Fruit fly (Drosophila melanogaster) whole organism, prepupa: Measurements from ENCODE around the gene HP4.

Experiments used
- CG6854 ChIP-seq: fragments of 200-800 bp; sonication (Bioruptor generic); optimal IDR thresholded peaks from 2 replicates; lab custom pipeline; 2017; ENCODE audit warnings: missing biosample characterization, mild to moderate bottlenecking, missing genetic modification characterization
- CG8319 ChIP-seq: fragments of 200-800 bp; sonication (Bioruptor generic); optimal IDR thresholded peaks from 3 replicates; lab custom pipeline; 2016; ENCODE audit warnings: missing biosample characterization, missing genetic modification characterization
- Smox ChIP-seq: fragments of 200-800 bp; sonication (Bioruptor generic); optimal IDR thresholded peaks from 3 replicates; lab custom pipeline; 2016; ENCODE audit warnings: missing biosample characterization, missing genetic modification characterization

dm6 chr3L:7988401-7988800 is 12.4 kb upstream of the HP4 start:
- TF ChIP-seq CG6854, result no peak
- no peak for TF ChIP-seq Smox
- TF ChIP-seq CG8319 (GFP tag; lab: Kevin White, UChicago), result no peak
